Fruit fly (Drosophila melanogaster) whole organism: ENCODE results near the gene polo.

ENCODE experiments used
- Dll ChIP-seq: fragments of >200 bp; optimal IDR thresholded peaks from 2 replicates; lab custom pipeline; 2017
- EcR ChIP-seq, 2 experiments: fragments of >200 bp; optimal IDR thresholded peaks; 2 replicates each; lab custom pipeline; 2017; ENCODE audit warnings: missing biosample characterization in 2 of 2, missing genetic modification characterization in 2 of 2, missing genetic modification reagents in 2 of 2
- psq ChIP-seq: fragments of >200 bp; optimal IDR thresholded peaks from 2 replicates; lab custom pipeline; 2017
- usp ChIP-seq: fragments of >200 bp; optimal IDR thresholded peaks from 2 replicates; lab custom pipeline; 2017; ENCODE audit warnings: missing biosample characterization, missing genetic modification characterization, mixed read lengths

- TF ChIP-seq psq (lab: Kevin White, UChicago) (no peak), Dll (lab: Kevin White, UChicago) (no peak), EcR (GFP tag; optimal IDR thresholded peaks at IDR 0.05; lab: Kevin White, UChicago) (no peak), usp (GFP tag; lab: Kevin White, UChicago) (no peak)
Measured at dm6 chr3L:20309354-20309753, at the start of gene polo.
